Fruit fly (Drosophila melanogaster) whole organism, embryonic: Measurements from ENCODE around the gene CG9782.

Source experiments
- Adf1 ChIP-seq: fragments of 200-800 bp; sonication (Bioruptor generic); IDR thresholded peaks from 2 replicates; pipeline ENCODE4 v1.3.6; 2022; ENCODE audit warnings: missing biosample characterization, missing genetic modification characterization
- B-H1 ChIP-seq: fragments of 200-800 bp; sonication (Bioruptor generic); IDR thresholded peaks from 3 replicates; pipeline ENCODE4 v1.3.6; 2022; ENCODE audit warnings: missing biosample characterization, missing genetic modification characterization
- CG10267 ChIP-seq: fragments of 200-800 bp; sonication (Bioruptor generic); optimal IDR thresholded peaks from 2 replicates; lab custom pipeline; 2018; ENCODE audit warnings: missing biosample characterization, mild to moderate bottlenecking, missing genetic modification characterization, moderate library complexity
- CG10366 ChIP-seq: fragments of 200-800 bp; sonication (Bioruptor generic); IDR thresholded peaks from 2 replicates; pipeline ENCODE4 v1.3.6; 2022; ENCODE audit warnings: missing biosample characterization, missing genetic modification characterization
- CG10431 ChIP-seq: fragments of 200-800 bp; sonication (Bioruptor generic); optimal IDR thresholded peaks from 3 replicates; lab custom pipeline; 2018; ENCODE audit warnings: missing biosample characterization, mild to moderate bottlenecking, missing genetic modification characterization
- CG13894 ChIP-seq: fragments of 200-800 bp; sonication (Bioruptor generic); optimal IDR thresholded peaks from 3 replicates; lab custom pipeline; 2018; ENCODE audit warnings: missing biosample characterization, mild to moderate bottlenecking, missing genetic modification characterization, moderate library complexity
- CG16863 ChIP-seq: fragments of 200-800 bp; sonication (Bioruptor generic); optimal IDR thresholded peaks from 3 replicates; lab custom pipeline; 2016; ENCODE audit warnings: missing biosample characterization, missing genetic modification characterization
- CG17385 ChIP-seq: fragments of 200-800 bp; sonication (Bioruptor generic); optimal IDR thresholded peaks from 3 replicates; lab custom pipeline; 2018; ENCODE audit warnings: missing biosample characterization, mild to moderate bottlenecking, missing genetic modification characterization
- CG2120 ChIP-seq: fragments of 200-800 bp; sonication (Bioruptor generic); optimal IDR thresholded peaks from 3 replicates; lab custom pipeline; 2016; ENCODE audit warnings: missing biosample characterization, missing genetic modification characterization
- CG30020 ChIP-seq: fragments of 200-800 bp; optimal IDR thresholded peaks from 2 replicates; lab custom pipeline; 2019; ENCODE audit warnings: missing biosample characterization, mild to moderate bottlenecking, missing genetic modification characterization, moderate library complexity
- CG30431 ChIP-seq: fragments of 200-800 bp; sonication (Bioruptor generic); optimal IDR thresholded peaks from 2 replicates; lab custom pipeline; 2017; ENCODE audit warnings: missing biosample characterization, missing genetic modification characterization
- CG3163 ChIP-seq: fragments of 200-800 bp; sonication (Bioruptor generic); optimal IDR thresholded peaks from 3 replicates; lab custom pipeline; 2016; ENCODE audit warnings: missing biosample characterization, missing genetic modification characterization
- CG33213 ChIP-seq: fragments of 200-800 bp; sonication (Bioruptor generic); optimal IDR thresholded peaks from 3 replicates; lab custom pipeline; 2016; ENCODE audit warnings: missing biosample characterization, missing genetic modification characterization
- CG34224 ChIP-seq: fragments of 200-800 bp; sonication (Bioruptor generic); IDR thresholded peaks from 3 replicates; pipeline ENCODE4 v1.3.6; 2022; ENCODE audit warnings: missing biosample characterization, missing genetic modification characterization; ENCODE audit not compliant: partially characterized antibody
- CG3995 ChIP-seq: fragments of 200-800 bp; sonication (Bioruptor generic); optimal IDR thresholded peaks from 3 replicates; lab custom pipeline; 2016; ENCODE audit warnings: missing biosample characterization, missing genetic modification characterization
- CG7839 ChIP-seq: fragments of 200-800 bp; sonication (Bioruptor generic); optimal IDR thresholded peaks from 3 replicates; lab custom pipeline; 2018; ENCODE audit warnings: missing biosample characterization, mild to moderate bottlenecking, missing genetic modification characterization, moderate library complexity
- CG8290 ChIP-seq, 3 experiments: fragments of 200-800 bp; sonication (Bioruptor generic); optimal IDR thresholded peaks; 2 replicates each; lab custom pipeline; 2016 to 2019; ENCODE audit warnings: missing biosample characterization in 3 of 3, missing genetic modification characterization in 3 of 3, mild to moderate bottlenecking in 2 of 3, moderate library complexity in 1 of 3
- CG9215 ChIP-seq: fragments of 200-800 bp; sonication (Bioruptor generic); IDR thresholded peaks from 2 replicates; pipeline ENCODE4 v1.3.6; 2022; ENCODE audit warnings: missing biosample characterization, missing genetic modification characterization
- CHES-1-like ChIP-seq: fragments of 200-800 bp; sonication (Bioruptor generic); optimal IDR thresholded peaks from 2 replicates; lab custom pipeline; 2016; ENCODE audit warnings: missing biosample characterization, missing genetic modification characterization
- CTCF ChIP-seq: fragments of 200-800 bp; sonication (Bioruptor generic); optimal IDR thresholded peaks from 2 replicates; lab custom pipeline; 2017; ENCODE audit warnings: missing biosample characterization, mild to moderate bottlenecking, missing genetic modification characterization, moderate library complexity
- CrebB ChIP-seq: fragments of 200-800 bp; sonication (Bioruptor generic); optimal IDR thresholded peaks from 3 replicates; lab custom pipeline; 2018; ENCODE audit warnings: missing biosample characterization, mild to moderate bottlenecking, missing genetic modification characterization
- D ChIP-seq, 2 experiments: fragments of 200-800 bp in 1 of 2; fragments of >200 bp in 1 of 2; sonication (Bioruptor generic) in 1 of 2; optimal IDR thresholded peaks; 2 replicates in 1 of 2; 3 replicates in 1 of 2; lab custom pipeline; 2017; ENCODE audit warnings: mild to moderate bottlenecking in 1 of 2, missing biosample characterization in 1 of 2, missing genetic modification characterization in 1 of 2, missing genetic modification reagents in 1 of 2
- Dll ChIP-seq: fragments of 200-800 bp; sonication (Bioruptor generic); IDR thresholded peaks from 4 replicates; pipeline ENCODE4 v1.3.6; 2022; ENCODE audit warnings: missing biosample characterization, missing genetic modification characterization; ENCODE audit not compliant: partially characterized antibody
- E2f1 ChIP-seq: fragments of 200-800 bp; sonication (Bioruptor generic); IDR thresholded peaks from 2 replicates; pipeline ENCODE4 v1.3.6; 2022; ENCODE audit warnings: missing biosample characterization, missing genetic modification characterization
- Eip74EF ChIP-seq, 2 experiments: fragments of 200-800 bp in 1 of 2; fragments of >200 bp in 1 of 2; sonication (Bioruptor generic) in 1 of 2; optimal IDR thresholded peaks; 2 replicates each; lab custom pipeline; 2017 to 2019; ENCODE audit warnings: missing biosample characterization in 2 of 2, missing genetic modification characterization in 2 of 2, mild to moderate bottlenecking in 1 of 2, moderate library complexity in 1 of 2
- HLH54F ChIP-seq: fragments of 200-800 bp; sonication (Bioruptor generic); optimal IDR thresholded peaks from 3 replicates; lab custom pipeline; 2016; ENCODE audit warnings: missing biosample characterization, missing genetic modification characterization
- Lpt ChIP-seq: fragments of >200 bp; optimal IDR thresholded peaks from 2 replicates; lab custom pipeline; 2018; ENCODE audit warnings: missing biosample characterization, missing genetic modification characterization
- MBD-R2 ChIP-seq: fragments of 200-800 bp; sonication (Bioruptor generic); IDR thresholded peaks from 2 replicates; pipeline ENCODE4 v1.3.6; 2022; ENCODE audit warnings: missing biosample characterization, missing genetic modification characterization
- MESR4 ChIP-seq: fragments of 200-800 bp; sonication (Bioruptor generic); optimal IDR thresholded peaks from 2 replicates; lab custom pipeline; 2018; ENCODE audit warnings: missing biosample characterization, mild to moderate bottlenecking, missing genetic modification characterization, moderate library complexity
- NFAT ChIP-seq: fragments of 200-800 bp; sonication (Bioruptor generic); IDR thresholded peaks from 2 replicates; pipeline ENCODE4 v1.3.6; 2022; ENCODE audit warnings: missing biosample characterization, missing genetic modification characterization
- Ssrp ChIP-seq: fragments of 200-800 bp; sonication (Bioruptor generic); optimal IDR thresholded peaks from 2 replicates; lab custom pipeline; 2018; ENCODE audit warnings: missing biosample characterization, mild to moderate bottlenecking, missing genetic modification characterization, moderate library complexity
- corto ChIP-seq: fragments of 200-800 bp; sonication (Bioruptor generic); optimal IDR thresholded peaks from 2 replicates; lab custom pipeline; 2016; ENCODE audit warnings: missing biosample characterization, mild to moderate bottlenecking, missing genetic modification characterization, moderate library complexity
- gcm2 ChIP-seq: fragments of 200-800 bp; sonication (Bioruptor generic); optimal IDR thresholded peaks from 2 replicates; lab custom pipeline; 2016; ENCODE audit warnings: missing biosample characterization, missing genetic modification characterization
- gem ChIP-seq: fragments of 200-800 bp; sonication (Bioruptor generic); optimal IDR thresholded peaks from 2 replicates; lab custom pipeline; 2019; ENCODE audit warnings: missing biosample characterization, mild to moderate bottlenecking, missing genetic modification characterization, moderate library complexity
- grau ChIP-seq: fragments of 200-800 bp; optimal IDR thresholded peaks from 3 replicates; lab custom pipeline; 2019; ENCODE audit warnings: missing biosample characterization, mild to moderate bottlenecking, missing genetic modification characterization, moderate library complexity
- hbn ChIP-seq: fragments of 200-800 bp; sonication (Bioruptor generic); IDR thresholded peaks from 2 replicates; pipeline ENCODE4 v1.3.6; 2022; ENCODE audit warnings: missing biosample characterization, missing genetic modification characterization; ENCODE audit not compliant: partially characterized antibody
- knrl ChIP-seq: fragments of 200-800 bp; sonication (Bioruptor generic); IDR thresholded peaks from 3 replicates; pipeline ENCODE4 v1.3.6; 2022; ENCODE audit warnings: missing biosample characterization, missing genetic modification characterization; ENCODE audit not compliant: partially characterized antibody
- lilli ChIP-seq: fragments of 200-800 bp; sonication (Bioruptor generic); optimal IDR thresholded peaks from 3 replicates; lab custom pipeline; 2016; ENCODE audit warnings: missing biosample characterization, missing genetic modification characterization
- mld ChIP-seq: fragments of 200-800 bp; sonication (Bioruptor generic); IDR thresholded peaks from 3 replicates; pipeline ENCODE4 v1.3.6; 2022; ENCODE audit warnings: missing biosample characterization, missing genetic modification characterization; ENCODE audit not compliant: partially characterized antibody
- nau ChIP-seq: fragments of 200-800 bp; sonication (Bioruptor generic); optimal IDR thresholded peaks from 3 replicates; lab custom pipeline; 2017; ENCODE audit warnings: missing biosample characterization, mild to moderate bottlenecking, missing genetic modification characterization, missing genetic modification reagents
- nerfin-2 ChIP-seq: fragments of 200-800 bp; sonication (Bioruptor generic); IDR thresholded peaks from 2 replicates; pipeline ENCODE4 v1.3.6; 2022; ENCODE audit warnings: missing biosample characterization, missing genetic modification characterization; ENCODE audit not compliant: partially characterized antibody
- nmo ChIP-seq: fragments of 200-800 bp; sonication (Bioruptor generic); optimal IDR thresholded peaks from 2 replicates; lab custom pipeline; 2018; ENCODE audit warnings: missing biosample characterization, mild to moderate bottlenecking, missing genetic modification characterization, moderate library complexity
- peb ChIP-seq: fragments of 200-800 bp; sonication (Bioruptor generic); IDR thresholded peaks from 2 replicates; pipeline ENCODE4 v1.3.6; 2022; ENCODE audit warnings: missing biosample characterization, missing genetic modification characterization
- so ChIP-seq: fragments of 200-800 bp; sonication (Bioruptor generic); IDR thresholded peaks from 3 replicates; pipeline ENCODE4 v1.3.6; 2022; ENCODE audit warnings: missing biosample characterization, missing genetic modification characterization
- twi ChIP-seq: fragments of 200-800 bp; optimal IDR thresholded peaks from 2 replicates; lab custom pipeline; 2019; ENCODE audit warnings: missing biosample characterization, mild to moderate bottlenecking, missing genetic modification characterization, moderate library complexity
- zen2 ChIP-seq: fragments of 200-800 bp; sonication (Bioruptor generic); IDR thresholded peaks from 3 replicates; pipeline ENCODE4 v1.3.6; 2022; ENCODE audit warnings: missing biosample characterization, missing genetic modification characterization; ENCODE audit not compliant: partially characterized antibody

Gene CG9782

DNA sequence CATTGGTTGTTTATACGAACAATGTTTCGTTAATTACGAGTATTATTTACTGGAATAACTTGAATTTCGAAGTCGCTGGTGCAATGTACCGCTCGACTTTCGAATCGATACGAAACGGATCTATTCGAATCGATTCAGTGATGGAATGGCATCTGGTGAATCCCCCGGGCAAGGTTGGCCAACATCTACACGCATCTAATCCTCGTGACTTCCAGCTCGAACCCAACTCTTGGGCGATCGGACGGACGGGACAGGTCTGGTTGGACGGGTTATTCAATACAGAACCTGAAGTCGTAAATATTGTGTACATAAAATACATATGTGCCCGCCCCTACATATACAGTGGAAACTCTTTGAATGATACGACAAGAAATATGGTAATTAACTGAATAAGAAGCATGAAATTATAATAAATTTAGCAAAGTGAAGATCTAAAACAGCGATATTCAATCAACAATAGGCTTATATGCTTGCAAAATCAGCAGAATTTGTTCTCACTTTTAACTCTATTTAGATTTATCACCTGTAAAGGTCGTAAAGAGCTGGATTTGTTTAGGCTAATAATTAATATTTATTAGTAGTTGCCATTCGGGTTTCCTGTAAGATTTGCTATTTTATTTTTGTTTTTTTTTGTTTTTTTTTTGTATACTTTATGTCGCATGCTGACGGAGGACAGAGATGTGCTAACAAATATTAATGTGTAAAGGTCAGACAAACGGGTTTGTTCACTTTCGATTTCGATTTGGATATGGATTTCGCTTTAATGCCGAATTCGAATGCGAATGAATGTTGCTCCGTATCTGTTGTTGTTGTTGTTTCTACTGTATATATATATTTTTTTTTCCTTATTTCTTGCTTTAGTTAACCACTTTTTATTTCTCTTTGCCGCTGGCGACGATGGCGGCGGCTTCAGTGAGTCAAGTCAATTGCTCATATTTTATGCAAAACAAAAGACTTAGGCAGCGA, 4.3 kb downstream of the CG9782 start (continued):
- TF ChIP-seq corto (GFP tag; lab: Kevin White, UChicago) (no peak), zen2 (no peak), Dll (GFP tag; lab: Robert Waterston, UW) (no peak), CG10366 (GFP tag; lab: Robert Waterston, UW) (no peak), CG13894 (peak; percentile 41), CG10431 (GFP tag; lab: Kevin White, UChicago) (no peak), CG30431 (GFP tag; lab: Kevin White, UChicago) (no peak), grau (tag; lab: Kevin White, UChicago) (peak; percentile 72), gem (tag; lab: Kevin White, UChicago) (no peak), Lpt (GFP tag; lab: Kevin White, UChicago) (no peak), CG7839 (tag; lab: Kevin White, UChicago) (no peak), gcm2 (GFP tag; lab: Kevin White, UChicago) (no peak), lilli (no peak), Eip74EF (GFP tag; optimal IDR thresholded peaks at IDR 0.05; lab: Kevin White, UChicago) (no peak), Ssrp (tag; lab: Kevin White, UChicago) (no peak), CG3163 (GFP tag; lab: Kevin White, UChicago) (no peak), MESR4 (GFP tag; lab: Kevin White, UChicago) (no peak), E2f1 (GFP tag; lab: Robert Waterston, UW) (no peak), CG30020 (tag; lab: Kevin White, UChicago) (no peak)

DNA sequence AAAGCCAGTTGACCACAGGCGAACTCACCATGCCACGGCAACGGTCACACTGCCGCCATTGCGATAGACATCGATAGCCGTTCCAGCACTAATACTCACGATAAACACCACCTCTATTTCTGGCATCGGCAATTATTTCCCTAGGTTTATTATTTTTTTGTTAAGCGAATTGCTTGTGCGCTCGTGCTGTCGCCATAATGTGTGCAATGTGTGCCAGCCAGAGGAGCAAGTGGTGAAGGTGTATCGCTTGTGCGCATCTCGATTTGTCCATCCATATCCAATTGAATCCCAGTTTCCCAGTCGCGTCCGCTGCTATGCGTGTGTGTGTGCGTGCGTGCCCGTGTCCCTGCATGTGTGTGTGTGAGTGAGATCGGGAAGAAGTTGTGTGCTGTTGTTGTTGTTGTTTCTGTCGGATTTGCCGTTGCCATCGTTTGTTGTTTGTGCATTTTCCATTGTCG, 10.8 kb downstream of the CG9782 start, which contains the start of gene mbt:
TSS of gene mbt (plus strand) at position 85 of the 458 bp plus-strand sequence.
- peak; percentile 8 for TF ChIP-seq CG16863 (GFP tag; lab: Kevin White, UChicago)
- peak; percentile 85 for TF ChIP-seq CG34224 (GFP tag; lab: Robert Waterston, UW)
- peak; percentile 88 for TF ChIP-seq mld (GFP tag; lab: Robert Waterston, UW)
- peak; percentile 4 for TF ChIP-seq twi (tag; lab: Kevin White, UChicago)
- TF ChIP-seq D (optimal IDR thresholded peaks at IDR 0.05; lab: Kevin White, UChicago) = peak; percentile 59
- TF ChIP-seq D (GFP tag; optimal IDR thresholded peaks at IDR 0.05; lab: Kevin White, UChicago) = no peak
- TF ChIP-seq hbn (GFP tag; lab: Robert Waterston, UW) = peak; percentile 89
- peak; percentile 22 for TF ChIP-seq CTCF (GFP tag; lab: Kevin White, UChicago)
- TF ChIP-seq so (GFP tag; lab: Robert Waterston, UW) = no peak
- peak; percentile 43; the same call in 1 of the 2 replicates for TF ChIP-seq Adf1
- no peak for TF ChIP-seq nau (GFP tag; lab: Kevin White, UChicago)
- TF ChIP-seq CHES-1-like (GFP tag; lab: Kevin White, UChicago) = peak; percentile 72
- peak; percentile 8 for TF ChIP-seq CG33213 (GFP tag; lab: Kevin White, UChicago)
- peak; percentile 14 for TF ChIP-seq CG17385 (GFP tag; lab: Kevin White, UChicago)
- TF ChIP-seq zen2 = peak; percentile 86
- TF ChIP-seq CG10267 = peak; percentile 43
- TF ChIP-seq nerfin-2 (GFP tag; lab: Robert Waterston, UW) = peak; percentile 56; the same call in 1 of the 2 replicates
- TF ChIP-seq CG8290 (GFP tag; optimal IDR thresholded peaks at IDR 0.05; lab: Kevin White, UChicago) = no peak
- TF ChIP-seq CG8290 (tag; optimal IDR thresholded peaks at IDR 0.05; lab: Kevin White, UChicago) = no peak
- TF ChIP-seq CrebB = peak; percentile 11
- no peak for TF ChIP-seq peb (GFP tag; lab: Robert Waterston, UW)
- TF ChIP-seq B-H1 (GFP tag; lab: Robert Waterston, UW) = no peak
- no peak for TF ChIP-seq CG9215
- peak; percentile 71 for TF ChIP-seq MBD-R2 (GFP tag; lab: Robert Waterston, UW)
- TF ChIP-seq CG2120 (GFP tag; lab: Kevin White, UChicago) = peak; percentile 11
- peak; percentile 60 for TF ChIP-seq nmo (GFP tag; lab: Kevin White, UChicago)
- no peak for TF ChIP-seq NFAT (GFP tag; lab: Robert Waterston, UW)
- TF ChIP-seq HLH54F (GFP tag; lab: Kevin White, UChicago) = no peak
- TF ChIP-seq CG3995 (GFP tag; lab: Kevin White, UChicago) = no peak
- TF ChIP-seq knrl (GFP tag; lab: Robert Waterston, UW) = peak; percentile 92
